Fruit fly (Drosophila melanogaster) whole organism, embryonic: Measurements from ENCODE around the gene Moe.

ENCODE experiments used
- CG10147 ChIP-seq: fragments of 200-800 bp; sonication (Bioruptor generic); optimal IDR thresholded peaks from 2 replicates; lab custom pipeline; 2019; ENCODE audit warnings: missing biosample characterization, mild to moderate bottlenecking, missing genetic modification characterization, moderate library complexity
- CG10366 ChIP-seq: fragments of 200-800 bp; sonication (Bioruptor generic); IDR thresholded peaks from 2 replicates; pipeline ENCODE4 v1.3.6; 2022; ENCODE audit warnings: missing biosample characterization, missing genetic modification characterization
- CG10979 ChIP-seq: fragments of 200-800 bp; sonication (Bioruptor generic); optimal IDR thresholded peaks from 2 replicates; lab custom pipeline; 2018; ENCODE audit warnings: missing biosample characterization, mild to moderate bottlenecking, missing genetic modification characterization, moderate library complexity
- CG11085 ChIP-seq: fragments of 200-800 bp; sonication (Bioruptor generic); IDR thresholded peaks from 2 replicates; pipeline ENCODE4 v1.3.6; 2022; ENCODE audit warnings: missing biosample characterization, missing genetic modification characterization
- CG11560 ChIP-seq: fragments of 200-800 bp; sonication (Bioruptor generic); IDR thresholded peaks from 3 replicates; pipeline ENCODE4 v1.3.6; 2022; ENCODE audit warnings: missing biosample characterization, missing genetic modification characterization
- CG12299 ChIP-seq: fragments of 200-800 bp; sonication (Bioruptor generic); optimal IDR thresholded peaks from 2 replicates; lab custom pipeline; 2018; ENCODE audit warnings: missing biosample characterization, mild to moderate bottlenecking, missing genetic modification characterization
- CG12659 ChIP-seq: fragments of 200-800 bp; sonication (Bioruptor generic); optimal IDR thresholded peaks from 3 replicates; lab custom pipeline; 2017; ENCODE audit warnings: mild to moderate bottlenecking, missing biosample characterization, missing genetic modification reagents, missing genetic modification characterization
- CG13287 ChIP-seq: fragments of 200-800 bp; sonication (Bioruptor generic); IDR thresholded peaks from 2 replicates; pipeline ENCODE4 v1.3.6; 2022; ENCODE audit warnings: missing biosample characterization, missing genetic modification characterization; ENCODE audit not compliant: partially characterized antibody
- CG13775 ChIP-seq: fragments of 200-800 bp; sonication (Bioruptor generic); optimal IDR thresholded peaks from 3 replicates; lab custom pipeline; 2017; ENCODE audit warnings: missing biosample characterization, mild to moderate bottlenecking, missing genetic modification characterization
- CG14050 ChIP-seq: fragments of 200-800 bp; sonication (Bioruptor generic); IDR thresholded peaks from 3 replicates; pipeline ENCODE4 v1.3.6; 2022; ENCODE audit warnings: missing biosample characterization, missing genetic modification characterization
- CG14441 ChIP-seq: fragments of 200-800 bp; sonication (Bioruptor generic); IDR thresholded peaks from 2 replicates; pipeline ENCODE4 v1.3.6; 2022; ENCODE audit warnings: missing biosample characterization, missing genetic modification characterization
- CG15011 ChIP-seq: fragments of 200-800 bp; sonication (Bioruptor generic); optimal IDR thresholded peaks from 3 replicates; lab custom pipeline; 2018; ENCODE audit warnings: missing biosample characterization, mild to moderate bottlenecking, missing genetic modification characterization
- CG15514 ChIP-seq: fragments of 200-800 bp; sonication (Bioruptor generic); optimal IDR thresholded peaks from 3 replicates; lab custom pipeline; 2017; ENCODE audit warnings: missing biosample characterization, missing genetic modification characterization, mild to moderate bottlenecking, moderate library complexity, missing genetic modification reagents
- CG1832 ChIP-seq: fragments of 200-800 bp; sonication (Bioruptor generic); optimal IDR thresholded peaks from 2 replicates; lab custom pipeline; 2017; ENCODE audit warnings: missing biosample characterization, mild to moderate bottlenecking, missing genetic modification characterization, inconsistent platforms
- CG2120 ChIP-seq: fragments of 200-800 bp; sonication (Bioruptor generic); optimal IDR thresholded peaks from 3 replicates; lab custom pipeline; 2016; ENCODE audit warnings: missing biosample characterization, missing genetic modification characterization
- CG31441 ChIP-seq: fragments of 200-800 bp; sonication (Bioruptor generic); IDR thresholded peaks from 2 replicates; pipeline ENCODE4 v1.3.6; 2022; ENCODE audit warnings: missing biosample characterization, missing genetic modification characterization
- CG3281 ChIP-seq: fragments of 200-800 bp; sonication (Bioruptor generic); optimal IDR thresholded peaks from 3 replicates; lab custom pipeline; 2017; ENCODE audit warnings: missing biosample characterization, mild to moderate bottlenecking, missing genetic modification characterization
- CG6813 ChIP-seq: fragments of 200-800 bp; sonication (Bioruptor generic); optimal IDR thresholded peaks from 2 replicates; lab custom pipeline; 2017; ENCODE audit warnings: missing biosample characterization, missing genetic modification characterization, mild to moderate bottlenecking, moderate library complexity, missing genetic modification reagents
- CG6854 ChIP-seq: fragments of 200-800 bp; sonication (Bioruptor generic); optimal IDR thresholded peaks from 3 replicates; lab custom pipeline; 2017; ENCODE audit warnings: missing biosample characterization, mild to moderate bottlenecking, missing genetic modification characterization
- CG7357 ChIP-seq: fragments of 200-800 bp; sonication (Bioruptor generic); IDR thresholded peaks from 3 replicates; pipeline ENCODE4 v1.3.6; 2022; ENCODE audit warnings: missing biosample characterization, missing genetic modification characterization
- CG7786 ChIP-seq: fragments of 200-800 bp; sonication (Bioruptor generic); optimal IDR thresholded peaks from 2 replicates; lab custom pipeline; 2016; ENCODE audit warnings: missing biosample characterization, missing genetic modification characterization
- CHES-1-like ChIP-seq: fragments of 200-800 bp; sonication (Bioruptor generic); optimal IDR thresholded peaks from 2 replicates; lab custom pipeline; 2016; ENCODE audit warnings: missing biosample characterization, missing genetic modification characterization
- Chrac-16 ChIP-seq: fragments of 200-800 bp; sonication (Bioruptor generic); optimal IDR thresholded peaks from 3 replicates; lab custom pipeline; 2016; ENCODE audit warnings: missing biosample characterization, missing genetic modification characterization
- D19A ChIP-seq: fragments of 200-800 bp; optimal IDR thresholded peaks from 3 replicates; lab custom pipeline; 2019; ENCODE audit warnings: missing biosample characterization, mild to moderate bottlenecking, missing genetic modification characterization, moderate library complexity
- Dad ChIP-seq: fragments of 200-800 bp; sonication (Bioruptor generic); optimal IDR thresholded peaks from 3 replicates; lab custom pipeline; 2016; ENCODE audit warnings: missing biosample characterization, missing genetic modification characterization
- MBD-R2 ChIP-seq: fragments of 200-800 bp; sonication (Bioruptor generic); IDR thresholded peaks from 2 replicates; pipeline ENCODE4 v1.3.6; 2022; ENCODE audit warnings: missing biosample characterization, missing genetic modification characterization
- Mad ChIP-seq: fragments of 200-800 bp; sonication (Bioruptor generic); optimal IDR thresholded peaks from 2 replicates; lab custom pipeline; 2016; ENCODE audit warnings: missing biosample characterization, missing genetic modification characterization
- Med ChIP-seq: fragments of 200-800 bp; sonication (Bioruptor generic); peaks from one replicate; lab custom pipeline; 2016; ENCODE audit warnings: missing biosample characterization, missing genetic modification characterization, mild to moderate bottlenecking, inconsistent platforms, moderate library complexity
- NFAT ChIP-seq: fragments of 200-800 bp; sonication (Bioruptor generic); IDR thresholded peaks from 2 replicates; pipeline ENCODE4 v1.3.6; 2022; ENCODE audit warnings: missing biosample characterization, missing genetic modification characterization
- NfI ChIP-seq: fragments of 200-800 bp; sonication (Bioruptor generic); optimal IDR thresholded peaks from 3 replicates; lab custom pipeline; 2018; ENCODE audit warnings: missing biosample characterization, mild to moderate bottlenecking, missing genetic modification characterization, moderate library complexity
- Oaz ChIP-seq: fragments of 200-800 bp; sonication (Bioruptor generic); IDR thresholded peaks from 2 replicates; pipeline ENCODE4 v1.3.6; 2022; ENCODE audit warnings: missing biosample characterization, missing genetic modification characterization
- Ptx1 ChIP-seq: fragments of 200-800 bp; sonication (Bioruptor generic); IDR thresholded peaks from 2 replicates; pipeline ENCODE4 v1.3.6; 2022; ENCODE audit warnings: missing biosample characterization, missing genetic modification characterization
- Ravus ChIP-seq: fragments of 200-800 bp; sonication (Bioruptor generic); IDR thresholded peaks from 2 replicates; pipeline ENCODE4 v1.3.6; 2022; ENCODE audit warnings: missing biosample characterization, missing genetic modification characterization
- Sry-δ ChIP-seq: fragments of 200-800 bp; sonication (Bioruptor generic); optimal IDR thresholded peaks from 2 replicates; lab custom pipeline; 2016; ENCODE audit warnings: missing biosample characterization, missing genetic modification characterization
- bcd ChIP-seq: fragments of 200-800 bp; sonication (Bioruptor generic); optimal IDR thresholded peaks from 2 replicates; lab custom pipeline; 2017; ENCODE audit warnings: missing biosample characterization, mild to moderate bottlenecking, missing genetic modification characterization
- bsh ChIP-seq, 2 experiments: fragments of 200-800 bp; sonication (Bioruptor generic); optimal IDR thresholded peaks; 2 replicates each; lab custom pipeline; 2017 to 2018; ENCODE audit warnings: mild to moderate bottlenecking in 2 of 2, missing biosample characterization in 2 of 2, missing genetic modification characterization in 2 of 2, moderate library complexity in 1 of 2
- crc ChIP-seq: fragments of 200-800 bp; sonication (Bioruptor generic); optimal IDR thresholded peaks from 2 replicates; lab custom pipeline; 2016; ENCODE audit warnings: missing biosample characterization, missing genetic modification characterization
- danr ChIP-seq: fragments of 200-800 bp; sonication (Bioruptor generic); IDR thresholded peaks from 2 replicates; pipeline ENCODE4 v1.3.6; 2022; ENCODE audit warnings: missing biosample characterization, missing genetic modification characterization
- gfzf ChIP-seq: fragments of 200-800 bp; sonication (Bioruptor generic); optimal IDR thresholded peaks from 2 replicates; lab custom pipeline; 2016; ENCODE audit warnings: missing biosample characterization, mild to moderate bottlenecking, missing genetic modification characterization, moderate library complexity
- gsb-n ChIP-seq: fragments of 200-800 bp; sonication (Bioruptor generic); optimal IDR thresholded peaks from 3 replicates; lab custom pipeline; 2018; ENCODE audit warnings: missing biosample characterization, mild to moderate bottlenecking, missing genetic modification characterization
- jing ChIP-seq: fragments of 200-800 bp; sonication (Bioruptor generic); optimal IDR thresholded peaks from 2 replicates; lab custom pipeline; 2018; ENCODE audit warnings: missing biosample characterization, mild to moderate bottlenecking, missing genetic modification characterization
- otp ChIP-seq: fragments of 200-800 bp; sonication (Bioruptor generic); IDR thresholded peaks from 3 replicates; pipeline ENCODE4, ENCODE4 v1.3.6; 2022; ENCODE audit warnings: missing biosample characterization, missing genetic modification characterization
- run ChIP-seq: fragments of 200-800 bp; sonication (Bioruptor generic); optimal IDR thresholded peaks from 3 replicates; lab custom pipeline; 2018; ENCODE audit warnings: missing biosample characterization, mild to moderate bottlenecking, missing genetic modification characterization
- slbo ChIP-seq: fragments of 200-800 bp; sonication (Bioruptor generic); IDR thresholded peaks from 2 replicates; pipeline ENCODE4 v1.3.6; 2022; ENCODE audit warnings: missing biosample characterization, missing genetic modification characterization
- so ChIP-seq: fragments of 200-800 bp; sonication (Bioruptor generic); IDR thresholded peaks from 3 replicates; pipeline ENCODE4 v1.3.6; 2022; ENCODE audit warnings: missing biosample characterization, missing genetic modification characterization
- tap ChIP-seq: fragments of 200-800 bp; optimal IDR thresholded peaks from 3 replicates; lab custom pipeline; 2019; ENCODE audit warnings: missing biosample characterization, mild to moderate bottlenecking, missing genetic modification characterization, moderate library complexity
- toy ChIP-seq: fragments of 200-800 bp; sonication (Bioruptor generic); IDR thresholded peaks from 2 replicates; pipeline ENCODE4 v1.3.6; 2022; ENCODE audit warnings: missing biosample characterization, missing genetic modification characterization
- vnd ChIP-seq: fragments of 200-800 bp; sonication (Bioruptor generic); IDR thresholded peaks from 3 replicates; pipeline ENCODE4 v1.3.6; 2022; ENCODE audit warnings: missing biosample characterization, missing genetic modification characterization; ENCODE audit not compliant: partially characterized antibody
- zfh1 ChIP-seq: fragments of 200-800 bp; sonication (Bioruptor generic); IDR thresholded peaks from 3 replicates; pipeline ENCODE4 v1.3.6; 2022; ENCODE audit warnings: missing biosample characterization, missing genetic modification characterization

The Moe gene

DNA sequence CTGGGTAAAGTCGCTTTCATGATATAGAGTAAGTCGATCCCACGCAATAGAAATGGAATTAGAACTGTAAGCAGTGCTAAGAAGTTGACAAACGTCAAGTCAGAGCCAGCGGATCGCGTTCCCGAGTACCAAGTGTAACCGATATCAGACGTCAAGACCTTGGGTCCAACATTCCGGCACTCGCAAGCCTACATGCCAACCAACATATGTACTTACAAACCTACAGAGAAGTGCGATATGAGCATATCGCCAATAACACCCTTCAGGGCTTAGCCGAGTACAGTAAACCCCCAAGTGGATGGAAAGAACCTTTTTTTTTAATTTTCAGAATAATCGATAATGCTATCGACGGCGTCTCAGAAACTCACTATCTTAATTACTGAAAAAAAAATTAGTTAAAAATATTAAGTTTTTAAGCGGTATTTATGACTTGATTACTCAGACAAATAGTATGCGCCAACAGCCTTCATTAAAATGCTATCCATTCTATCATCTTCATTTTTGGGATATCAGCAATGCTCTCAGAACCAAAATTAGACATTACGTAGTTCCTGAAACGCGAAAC, 5.6 kb downstream of the Moe start (continued):
- TF ChIP-seq Ravus (GFP tag; lab: Robert Waterston, UW) (peak; percentile 11; the same call in 1 of the 2 replicates), CG15011 (peak; percentile 31), Chrac-16 (GFP tag; lab: Kevin White, UChicago) (peak; percentile 16), toy (GFP tag; lab: Robert Waterston, UW) (0 out of 2 replicates have a peak, but pooled peaks have one; percentile 8), CG7786 (GFP tag; lab: Kevin White, UChicago) (peak; percentile 53), Oaz (no peak), CG12299 (tag; lab: Kevin White, UChicago) (no peak), CHES-1-like (GFP tag; lab: Kevin White, UChicago) (peak; percentile 17), jing (GFP tag; lab: Kevin White, UChicago) (peak; percentile 1), otp (GFP tag; lab: Robert Waterston, UW) (peak; percentile 69; the same call in 1 of the 3 replicates), Med (GFP tag; lab: Kevin White, UChicago) (peak; percentile 90), CG13287 (no peak), MBD-R2 (peak; percentile 27; the same call in 1 of the 2 replicates), CG6854 (GFP tag; lab: Kevin White, UChicago) (peak; percentile 21), CG11085 (GFP tag; lab: Robert Waterston, UW) (peak; percentile 43; the same call in 1 of the 2 replicates), CG14050 (GFP tag; lab: Robert Waterston, UW) (peak; percentile 21; the same call in 1 of the 3 replicates), so (GFP tag; lab: Robert Waterston, UW) (0 out of 3 replicates have a peak, but pooled peaks have one; percentile 46), zfh1 (GFP tag; lab: Robert Waterston, UW) (peak; percentile 62; the same call in 1 of the 3 replicates), tap (peak; percentile 20), CG10147 (GFP tag; lab: Kevin White, UChicago) (peak; percentile 45), CG11560 (peak; percentile 54; the same call in 1 of the 3 replicates), gfzf (GFP tag; lab: Kevin White, UChicago) (no peak), slbo (peak; percentile 79), CG10366 (peak; percentile 52), CG15514 (peak; percentile 63), CG3281 (GFP tag; lab: Kevin White, UChicago) (peak; percentile 74), D19A (no peak), CG31441 (GFP tag; lab: Robert Waterston, UW) (peak; percentile 8; the same call in 1 of the 2 replicates), NfI (GFP tag; lab: Kevin White, UChicago) (peak; percentile 51), vnd (GFP tag; lab: Robert Waterston, UW) (no peak), CG10979 (tag; lab: Kevin White, UChicago) (no peak), CG14441 (GFP tag; lab: Robert Waterston, UW) (peak; percentile 70), CG12659 (GFP tag; lab: Kevin White, UChicago) (peak; percentile 58), bsh (GFP tag; optimal IDR thresholded peaks at IDR 0.05; lab: Kevin White, UChicago) (peak in 1 of 2 experiments; percentile 32), CG7357 (GFP tag; lab: Robert Waterston, UW) (peak; percentile 54; the same call in 1 of the 3 replicates), CG2120 (peak; percentile 86), gsb-n (tag; lab: Kevin White, UChicago) (no peak), Sry-δ (GFP tag; lab: Kevin White, UChicago) (peak; percentile 6), CG13775 (GFP tag; lab: Kevin White, UChicago) (peak; percentile 31), CG1832 (no peak), bcd (GFP tag; lab: Kevin White, UChicago) (peak; percentile 33), Ptx1 (peak; percentile 72), Dad (GFP tag; lab: Kevin White, UChicago) (peak; percentile 12), crc (GFP tag; lab: Kevin White, UChicago) (peak; percentile 12), Mad (GFP tag; lab: Kevin White, UChicago) (peak; percentile 4), CG6813 (GFP tag; lab: Kevin White, UChicago) (peak; percentile 31), run (peak; percentile 3), danr (GFP tag; lab: Robert Waterston, UW) (0 out of 2 replicates have a peak, but pooled peaks have one; percentile 23), NFAT (peak; percentile 64; the same call in 1 of the 2 replicates)
